Fruit fly (Drosophila melanogaster) whole organism: Measurements from ENCODE around the gene Tsp86D.

ENCODE experiments used
- CG8478 ChIP-seq: fragments of >200 bp; optimal IDR thresholded peaks from 2 replicates; lab custom pipeline; 2018; ENCODE audit warnings: inconsistent platforms
- Dll ChIP-seq: fragments of >200 bp; optimal IDR thresholded peaks from 2 replicates; lab custom pipeline; 2017
- pan ChIP-seq: fragments of >200 bp; optimal IDR thresholded peaks from 2 replicates; lab custom pipeline; 2017
- psq ChIP-seq: fragments of >200 bp; optimal IDR thresholded peaks from 2 replicates; lab custom pipeline; 2017
- usp ChIP-seq: fragments of >200 bp; optimal IDR thresholded peaks from 2 replicates; lab custom pipeline; 2017; ENCODE audit warnings: missing biosample characterization, missing genetic modification characterization, mixed read lengths

DNA sequence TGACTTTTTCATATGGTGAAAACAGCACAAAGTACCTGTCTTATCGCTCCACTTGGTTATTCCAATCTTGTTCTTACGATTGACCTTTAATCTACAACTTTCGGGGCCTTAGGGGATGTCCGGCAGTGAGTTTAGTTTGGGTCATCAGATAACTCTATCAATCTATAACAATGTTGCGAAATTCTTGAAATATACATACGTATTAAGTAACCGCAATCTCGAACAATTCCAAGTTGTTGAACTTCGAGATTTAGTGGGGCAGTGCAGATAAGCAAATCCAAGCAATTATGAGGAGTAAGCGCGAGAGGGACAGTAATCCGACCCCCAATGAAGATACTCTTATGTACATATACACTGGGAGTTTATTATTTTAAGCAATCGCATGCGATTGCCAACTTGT lies 2.1 kb downstream of the Tsp86D start:
- TF ChIP-seq CG8478 (no peak), psq (lab: Kevin White, UChicago) (no peak), usp (GFP tag; lab: Kevin White, UChicago) (no peak), pan (lab: Kevin White, UChicago) (no peak), Dll (lab: Kevin White, UChicago) (no peak)
